Fruit fly (Drosophila melanogaster): Measurements from ENCODE around the gene Spp.

The Spp gene

dm6 chr2L:552432-552929 is 8.0 kb upstream of the Spp start, which contains the start of gene Ets21C (continued):
- no peak for TF ChIP-seq B-H2 (GFP tag; optimal IDR thresholded peaks at IDR 0.05)
- no peak for TF ChIP-seq lov (optimal IDR thresholded peaks at IDR 0.05)
- TF ChIP-seq lov (GFP tag; IDR thresholded peaks at IDR 0.05), result no peak
- TF ChIP-seq CG18262 (tag; optimal IDR thresholded peaks at IDR 0.05), result peak; percentile 92
- TF ChIP-seq ftz-f1 (GFP tag; optimal IDR thresholded peaks at IDR 0.05), result peak; percentile 99
- no peak for TF ChIP-seq CG17359 (tag; optimal IDR thresholded peaks at IDR 0.05)
- TF ChIP-seq CG32767 (GFP tag; IDR thresholded peaks at IDR 0.05), result no peak
- peak; percentile 38; the same call in 1 of the 3 replicates for TF ChIP-seq Dbx (GFP tag; IDR thresholded peaks at IDR 0.05)
- peak; percentile 99 for TF ChIP-seq sug (tag; optimal IDR thresholded peaks at IDR 0.05)
- TF ChIP-seq mirr (GFP tag; optimal IDR thresholded peaks at IDR 0.05), result peak; percentile 66
- TF ChIP-seq Hr78 (GFP tag; optimal IDR thresholded peaks at IDR 0.05), result peak in 1 of 2 experiments; percentile 95
- 0 out of 3 replicates have a peak, but pooled peaks have one; percentile 73 for TF ChIP-seq CG6175 (GFP tag; IDR thresholded peaks at IDR 0.05)
- no peak for TF ChIP-seq CG12219 (GFP tag; optimal IDR thresholded peaks at IDR 0.05)

DNA sequence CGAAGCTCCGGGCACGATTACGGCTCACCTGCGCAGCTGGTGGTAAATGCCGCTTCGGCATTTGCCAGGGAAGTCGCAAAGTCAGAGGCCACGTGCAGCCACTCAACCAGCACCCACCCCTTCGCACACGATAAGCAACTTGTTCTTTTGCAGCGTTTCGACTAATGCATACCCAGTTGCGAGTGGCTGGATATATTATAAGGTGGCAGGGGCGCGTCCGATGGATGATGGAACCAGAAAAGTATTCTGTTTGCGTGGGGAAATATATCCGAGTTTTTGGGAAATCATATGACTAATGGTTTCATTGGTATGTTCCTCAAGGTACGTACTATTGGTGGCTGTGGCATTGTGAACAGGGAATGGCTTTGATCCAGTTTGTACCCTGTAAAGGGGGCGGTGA is 5.2 kb upstream of the Spp start:
- TF ChIP-seq Xbp1 (GFP tag; optimal IDR thresholded peaks at IDR 0.05) (no peak), CG7963 (GFP tag; IDR thresholded peaks at IDR 0.05; ENCODE audit: partially characterized antibody) (peak; percentile 77), sens (GFP tag) (peak; percentile 3), CG17186 (GFP tag; optimal IDR thresholded peaks at IDR 0.05) (no peak), CG18599 (GFP tag; optimal IDR thresholded peaks at IDR 0.05) (no peak), tin (GFP tag; optimal IDR thresholded peaks at IDR 0.05) (no peak), D19B (GFP tag; optimal IDR thresholded peaks at IDR 0.05) (peak; percentile 61), ap (GFP tag; IDR thresholded peaks at IDR 0.05) (no peak), CG1832 (GFP tag; optimal IDR thresholded peaks at IDR 0.05) (no peak), CG12769 (tag; optimal IDR thresholded peaks at IDR 0.05) (no peak), Med (GFP tag) (peak; percentile 50), trh (GFP tag; optimal IDR thresholded peaks at IDR 0.05) (no peak), unc-4 (GFP tag; IDR thresholded peaks at IDR 0.05; ENCODE audit: partially characterized antibody) (no peak), CG10654 (GFP tag; optimal IDR thresholded peaks at IDR 0.05) (no peak), CG10267 (tag; optimal IDR thresholded peaks at IDR 0.05) (no peak), HLH4C (GFP tag; IDR thresholded peaks at IDR 0.05; ENCODE audit: partially characterized antibody) (peak; percentile 76), dati (GFP tag; IDR thresholded peaks at IDR 0.05) (no peak), CG17568 (GFP tag; optimal IDR thresholded peaks at IDR 0.05) (no peak), CG16813 (GFP tag; IDR thresholded peaks at IDR 0.05; ENCODE audit: partially characterized antibody) (0 out of 3 replicates have a peak, but pooled peaks have one; percentile 38), vnd (GFP tag; IDR thresholded peaks at IDR 0.05; ENCODE audit: partially characterized antibody) (peak; percentile 56; the same call in 1 of the 3 replicates), ato (GFP tag; IDR thresholded peaks at IDR 0.05; ENCODE audit: partially characterized antibody) (peak; percentile 48; the same call in 1 of the 2 replicates), CG3065 (GFP tag; optimal IDR thresholded peaks at IDR 0.05) (no peak), CG9797 (GFP tag; optimal IDR thresholded peaks at IDR 0.05) (no peak), hth (optimal IDR thresholded peaks at IDR 0.05) (no peak), Dad (GFP tag; optimal IDR thresholded peaks at IDR 0.05) (no peak), trem (tag; optimal IDR thresholded peaks at IDR 0.05) (no peak), crc (GFP tag; optimal IDR thresholded peaks at IDR 0.05) (no peak), CG4617 (GFP tag; optimal IDR thresholded peaks at IDR 0.05; ENCODE audit: borderline replicate concordance) (no peak), gce (GFP tag; IDR thresholded peaks at IDR 0.05) (no peak), inv (GFP tag; IDR thresholded peaks at IDR 0.05; ENCODE audit: partially characterized antibody) (peak; percentile 36; the same call in 1 of the 2 replicates), CG11093 (GFP tag; IDR thresholded peaks at IDR 0.05) (no peak), CG31441 (GFP tag; IDR thresholded peaks at IDR 0.05) (no peak), Nf-YC (tag; optimal IDR thresholded peaks at IDR 0.05) (peak; percentile 39), H15 (GFP tag; IDR thresholded peaks at IDR 0.05) (0 out of 3 replicates have a peak, but pooled peaks have one; percentile 12), Hey (tag; optimal IDR thresholded peaks at IDR 0.05) (peak; percentile 90), tx (GFP tag; optimal IDR thresholded peaks at IDR 0.05) (no peak), gt (GFP tag; IDR thresholded peaks at IDR 0.05) (no peak)

Data from whole organism, embryonic.